Worm (Caenorhabditis elegans): Measurements from ENCODE around the gene tomm-20.

The tomm-20 gene

DNA sequence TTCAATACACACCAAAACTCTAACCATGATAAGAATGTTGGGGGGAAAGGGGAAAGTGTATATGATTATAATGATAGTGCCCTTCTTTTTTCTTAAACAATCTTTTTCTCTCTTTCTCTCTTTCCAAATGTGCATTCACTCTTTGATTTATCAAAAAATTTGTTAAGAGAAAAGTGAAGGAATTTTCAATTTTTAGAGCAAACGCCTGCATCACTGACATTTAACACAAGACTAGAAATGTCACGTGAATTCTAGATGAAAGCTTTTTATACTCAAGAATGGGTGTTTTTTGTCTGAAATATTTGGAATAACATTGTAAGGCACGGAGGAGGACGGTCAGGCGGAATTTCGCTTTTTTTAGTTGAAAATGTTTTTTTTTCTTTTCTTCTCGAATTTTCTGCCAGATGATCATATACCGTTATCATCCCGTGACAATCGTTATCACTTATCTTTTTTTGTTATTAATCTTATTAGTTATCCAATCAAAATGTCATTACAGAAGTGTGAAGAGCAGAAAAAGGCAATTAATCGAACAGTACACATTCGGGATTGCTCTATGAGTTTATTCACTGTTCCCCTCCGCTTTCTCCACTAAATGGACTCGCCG is 41.2 kb downstream of the tomm-20 start, which contains the start of the genes frm-7 and F55C5.17 (continued):
- peak in 1 of 6 experiments; percentile 10 for TF ChIP-seq elt-3 (tag; optimal IDR thresholded peaks at IDR 0.05)
- no peak for TF ChIP-seq mep-1 (tag; optimal IDR thresholded peaks at IDR 0.05)

DNA sequence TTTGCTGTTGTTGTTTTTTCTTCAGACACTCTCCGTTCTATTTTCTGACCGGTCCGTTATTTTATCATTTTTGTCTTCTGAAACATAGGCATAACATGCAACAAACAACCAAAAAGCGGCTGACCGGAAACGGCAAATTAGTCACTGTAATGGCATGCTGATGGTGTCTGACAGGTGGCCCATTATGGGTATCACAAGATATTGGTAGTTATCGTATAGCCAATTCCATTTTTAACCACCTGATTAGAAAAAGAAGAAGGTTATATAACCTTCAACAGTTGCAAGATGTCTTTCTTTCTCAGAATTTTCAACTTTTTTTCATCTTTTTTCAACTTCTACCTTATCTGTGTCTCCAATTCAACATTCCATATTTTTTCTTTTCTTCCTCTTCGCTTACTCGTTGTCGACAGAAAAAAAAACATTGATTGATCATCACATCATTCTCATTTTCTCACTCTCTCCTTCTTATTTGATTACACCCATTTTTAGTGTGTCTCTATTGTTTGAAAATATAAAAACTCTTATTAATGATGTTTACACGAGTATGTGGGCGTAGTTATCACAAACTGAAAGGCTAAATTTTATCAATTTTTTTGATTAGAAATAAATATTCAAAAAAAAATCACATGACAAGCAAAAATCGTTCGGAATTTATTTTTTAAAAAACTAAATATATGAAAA is 42.3 kb downstream of the tomm-20 start:
- TF ChIP-seq Y116A8C.19 (tag; optimal IDR thresholded peaks at IDR 0.05; ENCODE audit: borderline replicate concordance) (no peak), elt-2 (tag; optimal IDR thresholded peaks at IDR 0.05) (peak; percentile 62), nhr-85 (tag) (peak; percentile 95), efl-3 (GFP tag; optimal IDR thresholded peaks at IDR 0.05) (no peak), lin-35 (GFP tag; optimal IDR thresholded peaks at IDR 0.05) (peak in 1 of 2 experiments; percentile 60), elt-3 (tag; optimal IDR thresholded peaks at IDR 0.05) (peak in 2 of 6 experiments; percentile 19 to 37), nhr-12 (tag; optimal IDR thresholded peaks at IDR 0.05) (no peak), nhr-90 (tag; optimal IDR thresholded peaks at IDR 0.05; ENCODE audit: poor library complexity) (peak; percentile 57), skn-1 (tag; optimal IDR thresholded peaks at IDR 0.05) (no peak), nhr-71 (tag; optimal IDR thresholded peaks at IDR 0.05) (peak; percentile 61), pax-3 (tag; optimal IDR thresholded peaks at IDR 0.05) (peak; percentile 11), nhr-20 (tag; optimal IDR thresholded peaks at IDR 0.05) (peak; percentile 52), lsy-2 (tag; optimal IDR thresholded peaks at IDR 0.05) (peak; percentile 24 to 53), mab-9 (GFP tag; IDR thresholded peaks at IDR 0.05) (no peak), dpl-1 (GFP tag; optimal IDR thresholded peaks at IDR 0.05) (peak in 1 of 3 experiments; percentile 31), blmp-1 (tag; optimal IDR thresholded peaks at IDR 0.05) (peak; percentile 24), mdl-1 (tag; optimal IDR thresholded peaks at IDR 0.05) (peak in 1 of 2 experiments; percentile 36), efl-1 (optimal IDR thresholded peaks at IDR 0.05) (no peak), efl-1 (GFP tag; optimal IDR thresholded peaks at IDR 0.05 in 1 of 2) (peak in 1 of 2 experiments; percentile 89), nhr-237 (tag; optimal IDR thresholded peaks at IDR 0.05) (no peak), mep-1 (tag; optimal IDR thresholded peaks at IDR 0.05) (peak; percentile 43), nhr-19 (GFP tag; conservative IDR thresholded peaks at IDR 0.05) (peak; percentile 22; the same call in 1 of the 2 replicates), vab-15 (tag; optimal IDR thresholded peaks at IDR 0.05) (peak; percentile 92), sox-4 (tag; optimal IDR thresholded peaks at IDR 0.05) (no peak), hpl-2 (GFP tag; optimal IDR thresholded peaks at IDR 0.05) (no peak), sptf-1 (tag; optimal IDR thresholded peaks at IDR 0.05) (no peak), lin-14 (GFP tag; optimal IDR thresholded peaks at IDR 0.05) (peak; percentile 67), aha-1 (tag; optimal IDR thresholded peaks at IDR 0.05) (no peak), lir-3 (tag; optimal IDR thresholded peaks at IDR 0.05; ENCODE audit: poor library complexity) (peak; percentile 34), fkh-8 (tag; optimal IDR thresholded peaks at IDR 0.05) (no peak), snu-23 (GFP tag; optimal IDR thresholded peaks at IDR 0.05) (peak; percentile 60), ets-5 (GFP tag; IDR thresholded peaks at IDR 0.05) (no peak), tbx-2 (tag; optimal IDR thresholded peaks at IDR 0.05) (peak; percentile 50), C16A3.4 (tag; optimal IDR thresholded peaks at IDR 0.05) (no peak), fkh-10 (GFP tag; optimal IDR thresholded peaks at IDR 0.05) (no peak), irx-1 (tag; optimal IDR thresholded peaks at IDR 0.05) (peak; percentile 77), nhr-76 (tag; optimal IDR thresholded peaks at IDR 0.05) (no peak), unc-130 (tag; optimal IDR thresholded peaks at IDR 0.05) (peak; percentile 62)

DNA sequence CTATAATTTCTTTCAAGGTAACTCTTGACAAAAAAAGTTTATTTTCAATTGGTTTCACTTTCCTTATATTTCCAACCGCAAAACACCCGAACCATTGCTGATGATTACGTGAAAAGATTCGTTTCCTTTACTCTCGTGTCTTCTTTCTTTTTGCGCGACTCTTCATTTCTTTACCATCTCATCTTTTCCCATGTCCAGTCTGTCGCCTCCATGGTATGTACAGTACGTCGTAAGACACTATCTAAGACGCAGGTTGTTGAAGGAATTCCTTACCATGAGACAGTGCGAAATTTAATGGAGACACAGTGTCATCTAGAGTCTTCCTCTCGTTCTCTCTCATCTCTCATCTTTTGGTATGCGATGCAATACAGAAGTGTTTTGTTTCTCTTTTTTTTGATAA is 43.1 kb downstream of the tomm-20 start:
- TF ChIP-seq elt-3 (tag; optimal IDR thresholded peaks at IDR 0.05): peak in 3 of 6 experiments; percentile 83 to 92 (median 89)
- peak; percentile 64 for TF ChIP-seq nhr-77 (tag; optimal IDR thresholded peaks at IDR 0.05)
- TF ChIP-seq C16A3.4 (tag; optimal IDR thresholded peaks at IDR 0.05): peak; percentile 76
- peak; percentile 35 for TF ChIP-seq ama-1 (optimal IDR thresholded peaks at IDR 0.05)
- peak; percentile 10 to 57 (median 16) for TF ChIP-seq dpl-1 (GFP tag; optimal IDR thresholded peaks at IDR 0.05)
- peak; percentile 35 for TF ChIP-seq nhr-47 (tag; optimal IDR thresholded peaks at IDR 0.05)
- TF ChIP-seq efl-1 (optimal IDR thresholded peaks at IDR 0.05): peak; percentile 58 to 72
- TF ChIP-seq efl-1 (GFP tag; optimal IDR thresholded peaks at IDR 0.05 in 1 of 2): peak; percentile 3 to 91
- TF ChIP-seq swsn-7 (tag; optimal IDR thresholded peaks at IDR 0.05): peak; percentile 37
- TF ChIP-seq lin-35 (GFP tag; optimal IDR thresholded peaks at IDR 0.05): peak; percentile 16 to 85
- no peak for TF ChIP-seq ces-1 (GFP tag; optimal IDR thresholded peaks at IDR 0.05)
- TF ChIP-seq nhr-11 (tag; optimal IDR thresholded peaks at IDR 0.05): no peak
- peak; percentile 62 for TF ChIP-seq fos-1 (tag; optimal IDR thresholded peaks at IDR 0.05)
- TF ChIP-seq xbp-1 (tag; optimal IDR thresholded peaks at IDR 0.05): peak; percentile 18
- no peak for TF ChIP-seq lin-39 (tag; optimal IDR thresholded peaks at IDR 0.05)
- TF ChIP-seq lin-13 (GFP tag; optimal IDR thresholded peaks at IDR 0.05): peak; percentile 50
- peak; percentile 97 for TF ChIP-seq blmp-1 (tag; optimal IDR thresholded peaks at IDR 0.05)
- peak; percentile 43 for TF ChIP-seq elt-2 (tag; optimal IDR thresholded peaks at IDR 0.05)
- TF ChIP-seq unc-130 (tag; optimal IDR thresholded peaks at IDR 0.05): peak; percentile 50
- TF ChIP-seq mef-2 (tag; optimal IDR thresholded peaks at IDR 0.05): no peak

Measured in whole organism, L1 larva.